Fruit fly (Drosophila melanogaster) whole organism, embryonic: ENCODE results near the gene CG14277.

Source experiments
- CG10543 ChIP-seq: fragments of 200-800 bp; sonication (Bioruptor generic); optimal IDR thresholded peaks from 3 replicates; lab custom pipeline; 2017; ENCODE audit warnings: missing biosample characterization, mild to moderate bottlenecking, missing genetic modification characterization, moderate library complexity
- CG11560 ChIP-seq: fragments of 200-800 bp; sonication (Bioruptor generic); IDR thresholded peaks from 3 replicates; pipeline ENCODE4 v1.3.6; 2022; ENCODE audit warnings: missing biosample characterization, missing genetic modification characterization
- CG11695 ChIP-seq: fragments of 200-800 bp; sonication (Bioruptor generic); IDR thresholded peaks from 3 replicates; pipeline ENCODE4 v1.3.6; 2022; ENCODE audit warnings: missing biosample characterization, missing genetic modification characterization
- CG12104 ChIP-seq: fragments of 200-800 bp; sonication (Bioruptor generic); optimal IDR thresholded peaks from 3 replicates; lab custom pipeline; 2016; ENCODE audit warnings: missing biosample characterization, missing genetic modification characterization
- CG12236 ChIP-seq: fragments of 200-800 bp; sonication (Bioruptor generic); optimal IDR thresholded peaks from 2 replicates; lab custom pipeline; 2016; ENCODE audit warnings: missing biosample characterization, missing genetic modification characterization
- CG15269 ChIP-seq: fragments of 200-800 bp; sonication (Bioruptor generic); optimal IDR thresholded peaks from 2 replicates; lab custom pipeline; 2018; ENCODE audit warnings: missing biosample characterization, mild to moderate bottlenecking, missing genetic modification characterization, moderate library complexity
- CG17361 ChIP-seq: fragments of 200-800 bp; sonication (Bioruptor generic); IDR thresholded peaks from 3 replicates; pipeline ENCODE4 v1.3.6; 2022; ENCODE audit warnings: missing biosample characterization, missing genetic modification characterization
- CG1832 ChIP-seq: fragments of 200-800 bp; sonication (Bioruptor generic); optimal IDR thresholded peaks from 2 replicates; lab custom pipeline; 2017; ENCODE audit warnings: missing biosample characterization, mild to moderate bottlenecking, missing genetic modification characterization, inconsistent platforms
- CG4360 ChIP-seq: fragments of 200-800 bp; sonication (Bioruptor generic); IDR thresholded peaks from 2 replicates; pipeline ENCODE4 v1.3.6; 2022; ENCODE audit warnings: missing biosample characterization, missing genetic modification characterization
- CG4730 ChIP-seq: fragments of 200-800 bp; sonication (Bioruptor generic); IDR thresholded peaks from 2 replicates; pipeline ENCODE4 v1.3.6; 2022; ENCODE audit warnings: missing biosample characterization, missing genetic modification characterization
- CG7928 ChIP-seq: fragments of 200-800 bp; sonication (Bioruptor generic); optimal IDR thresholded peaks from 2 replicates; lab custom pipeline; 2017; ENCODE audit warnings: missing biosample characterization, mild to moderate bottlenecking, missing genetic modification characterization
- CG9817 ChIP-seq: fragments of 200-800 bp; sonication (Bioruptor generic); optimal IDR thresholded peaks from 2 replicates; lab custom pipeline; 2018; ENCODE audit warnings: missing biosample characterization, mild to moderate bottlenecking, missing genetic modification characterization, moderate library complexity
- Chrac-16 ChIP-seq: fragments of 200-800 bp; sonication (Bioruptor generic); optimal IDR thresholded peaks from 3 replicates; lab custom pipeline; 2016; ENCODE audit warnings: missing biosample characterization, missing genetic modification characterization
- D19B ChIP-seq: fragments of 200-800 bp; sonication (Bioruptor generic); optimal IDR thresholded peaks from 2 replicates; lab custom pipeline; 2017; ENCODE audit warnings: missing biosample characterization, mild to moderate bottlenecking, missing genetic modification characterization
- Fer1 ChIP-seq: fragments of 200-800 bp; sonication (Bioruptor generic); optimal IDR thresholded peaks from 2 replicates; lab custom pipeline; 2017; ENCODE audit warnings: missing biosample characterization, mild to moderate bottlenecking, missing genetic modification characterization
- HLH4C ChIP-seq: fragments of 200-800 bp; sonication (Bioruptor generic); IDR thresholded peaks from 3 replicates; pipeline ENCODE4 v1.3.6; 2022; ENCODE audit warnings: missing biosample characterization, missing genetic modification characterization; ENCODE audit not compliant: partially characterized antibody
- Hmx ChIP-seq: fragments of 200-800 bp; sonication (Bioruptor generic); optimal IDR thresholded peaks from 2 replicates; lab custom pipeline; 2016; ENCODE audit warnings: missing biosample characterization, missing genetic modification characterization
- Kr ChIP-seq: fragments of 200-800 bp; sonication (Bioruptor generic); optimal IDR thresholded peaks from 2 replicates; lab custom pipeline; 2017; ENCODE audit warnings: missing biosample characterization, mild to moderate bottlenecking, missing genetic modification characterization
- Lhr ChIP-seq: fragments of 200-800 bp; sonication (Bioruptor generic); optimal IDR thresholded peaks from 3 replicates; lab custom pipeline; 2017; ENCODE audit warnings: mild to moderate bottlenecking, missing biosample characterization, missing genetic modification reagents, missing genetic modification characterization
- Six4 ChIP-seq: fragments of 200-800 bp; sonication (Bioruptor generic); optimal IDR thresholded peaks from 2 replicates; lab custom pipeline; 2016; ENCODE audit warnings: missing biosample characterization, missing genetic modification characterization
- bab2 ChIP-seq: fragments of 200-800 bp; sonication (Bioruptor generic); optimal IDR thresholded peaks from 2 replicates; lab custom pipeline; 2016; ENCODE audit warnings: missing biosample characterization, missing genetic modification characterization
- crol ChIP-seq: fragments of 200-800 bp; sonication (Bioruptor generic); IDR thresholded peaks from 2 replicates; pipeline ENCODE4 v1.3.6; 2022; ENCODE audit warnings: missing biosample characterization, missing genetic modification characterization
- cwo ChIP-seq: fragments of 200-800 bp; sonication (Bioruptor generic); optimal IDR thresholded peaks from 3 replicates; lab custom pipeline; 2017; ENCODE audit warnings: missing biosample characterization, missing genetic modification characterization, mild to moderate bottlenecking, moderate library complexity, missing genetic modification reagents
- en ChIP-seq: fragments of 200-800 bp; sonication (Bioruptor generic); optimal IDR thresholded peaks from 2 replicates; lab custom pipeline; 2016; ENCODE audit warnings: missing biosample characterization, missing genetic modification characterization
- ewg ChIP-seq: fragments of 200-800 bp; sonication (Bioruptor generic); optimal IDR thresholded peaks from 3 replicates; lab custom pipeline; 2017; ENCODE audit warnings: mild to moderate bottlenecking, missing biosample characterization, missing genetic modification reagents, missing genetic modification characterization
- ftz-f1 ChIP-seq: fragments of 200-800 bp; sonication (Bioruptor generic); optimal IDR thresholded peaks from 2 replicates; lab custom pipeline; 2016; ENCODE audit warnings: missing biosample characterization, missing genetic modification characterization
- fu2 ChIP-seq: fragments of 200-800 bp; sonication (Bioruptor generic); optimal IDR thresholded peaks from 2 replicates; lab custom pipeline; 2016; ENCODE audit warnings: missing biosample characterization, missing genetic modification characterization
- gcm2 ChIP-seq: fragments of 200-800 bp; sonication (Bioruptor generic); optimal IDR thresholded peaks from 2 replicates; lab custom pipeline; 2016; ENCODE audit warnings: missing biosample characterization, missing genetic modification characterization
- h ChIP-seq: fragments of >200 bp; optimal IDR thresholded peaks from 2 replicates; lab custom pipeline; 2017
- kay ChIP-seq: fragments of 200-800 bp; sonication (Bioruptor generic); optimal IDR thresholded peaks from 2 replicates; lab custom pipeline; 2016; ENCODE audit warnings: missing biosample characterization, missing genetic modification characterization
- nau ChIP-seq: fragments of 200-800 bp; sonication (Bioruptor generic); optimal IDR thresholded peaks from 3 replicates; lab custom pipeline; 2017; ENCODE audit warnings: missing biosample characterization, mild to moderate bottlenecking, missing genetic modification characterization, missing genetic modification reagents
- nerfin-1 ChIP-seq: fragments of 200-800 bp; sonication (Bioruptor generic); optimal IDR thresholded peaks from 3 replicates; lab custom pipeline; 2019; ENCODE audit warnings: missing biosample characterization, mild to moderate bottlenecking, missing genetic modification characterization, moderate library complexity
- nom ChIP-seq: fragments of 200-800 bp; sonication (Bioruptor generic); optimal IDR thresholded peaks from 2 replicates; lab custom pipeline; 2017; ENCODE audit warnings: missing biosample characterization, missing genetic modification characterization, mild to moderate bottlenecking, moderate library complexity, missing genetic modification reagents
- otp ChIP-seq: fragments of 200-800 bp; sonication (Bioruptor generic); IDR thresholded peaks from 3 replicates; pipeline ENCODE4, ENCODE4 v1.3.6; 2022; ENCODE audit warnings: missing biosample characterization, missing genetic modification characterization
- pb ChIP-seq: fragments of 200-800 bp; sonication (Bioruptor generic); optimal IDR thresholded peaks from 3 replicates; lab custom pipeline; 2016; ENCODE audit warnings: missing biosample characterization, missing genetic modification characterization
- repo ChIP-seq: fragments of 200-800 bp; sonication (Bioruptor generic); optimal IDR thresholded peaks from 2 replicates; lab custom pipeline; 2016; ENCODE audit warnings: missing biosample characterization, missing genetic modification characterization
- salm ChIP-seq: fragments of 200-800 bp; sonication (Bioruptor generic); optimal IDR thresholded peaks from 2 replicates; lab custom pipeline; 2018; ENCODE audit warnings: missing biosample characterization, mild to moderate bottlenecking, missing genetic modification characterization
- tll ChIP-seq, 2 experiments: fragments of 200-800 bp in 1 of 2; fragments of >200 bp in 1 of 2; sonication (Bioruptor generic) in 1 of 2; optimal IDR thresholded peaks; 2 replicates each; lab custom pipeline; 2017 to 2019; ENCODE audit warnings: missing biosample characterization in 2 of 2, missing genetic modification characterization in 2 of 2, mild to moderate bottlenecking in 1 of 2, moderate library complexity in 1 of 2
- tna ChIP-seq: fragments of 200-800 bp; sonication (Bioruptor generic); IDR thresholded peaks from 2 replicates; pipeline ENCODE4 v1.3.6; 2022; ENCODE audit warnings: missing biosample characterization, missing genetic modification characterization; ENCODE audit not compliant: partially characterized antibody
- trem ChIP-seq: fragments of 200-800 bp; optimal IDR thresholded peaks from 3 replicates; lab custom pipeline; 2019; ENCODE audit warnings: missing biosample characterization, mild to moderate bottlenecking, missing genetic modification characterization, moderate library complexity
- tx ChIP-seq: fragments of 200-800 bp; sonication (Bioruptor generic); optimal IDR thresholded peaks from 2 replicates; lab custom pipeline; 2016; ENCODE audit warnings: missing biosample characterization, missing genetic modification characterization
- vvl ChIP-seq: fragments of 200-800 bp; sonication (Bioruptor generic); IDR thresholded peaks from 2 replicates; pipeline ENCODE4 v1.3.6; 2022; ENCODE audit warnings: missing biosample characterization, missing genetic modification characterization
- zen ChIP-seq: fragments of 200-800 bp; sonication (Bioruptor generic); optimal IDR thresholded peaks from 3 replicates; lab custom pipeline; 2018; ENCODE audit warnings: missing biosample characterization, mild to moderate bottlenecking, missing genetic modification characterization, moderate library complexity

The CG14277 gene

DNA sequence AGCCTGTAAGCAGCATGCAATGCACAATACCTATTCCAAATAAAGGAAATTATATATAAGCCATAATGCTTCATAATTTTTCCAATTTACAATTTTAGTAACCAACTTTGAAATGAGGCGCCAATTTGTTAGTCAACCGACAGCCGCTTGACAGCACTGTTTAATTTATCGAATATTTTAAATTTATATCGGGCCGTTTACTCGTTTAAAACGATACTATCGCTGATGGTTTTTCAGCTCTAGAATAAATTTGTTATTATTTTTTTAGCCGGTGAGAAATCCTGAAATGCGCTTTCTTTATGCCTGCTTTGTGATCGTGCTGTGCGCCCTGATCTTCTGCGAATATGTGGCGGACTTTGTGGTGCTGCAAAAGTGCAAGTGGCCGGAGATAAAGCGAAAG, 43.5 kb upstream of the CG14277 start, which contains the start of gene PGAP5 (continued):
- TF ChIP-seq CG9817 (tag; lab: Kevin White, UChicago) (no peak), tna (GFP tag; lab: Robert Waterston, UW) (peak; percentile 81), Lhr (GFP tag; lab: Kevin White, UChicago) (no peak), Fer1 (GFP tag; lab: Kevin White, UChicago) (peak; percentile 22), salm (no peak), CG1832 (GFP tag; lab: Kevin White, UChicago) (no peak), fu2 (GFP tag; lab: Kevin White, UChicago) (peak; percentile 20), CG12104 (GFP tag; lab: Kevin White, UChicago) (no peak), CG17361 (no peak), crol (GFP tag; lab: Robert Waterston, UW) (no peak), Hmx (no peak), CG4360 (no peak), Six4 (GFP tag; lab: Kevin White, UChicago) (no peak), ewg (GFP tag; lab: Kevin White, UChicago) (no peak), pb (GFP tag; lab: Kevin White, UChicago) (no peak), CG11560 (tag; lab: Robert Waterston, UW) (peak; percentile 99), otp (GFP tag; lab: Robert Waterston, UW) (no peak), CG4730 (GFP tag; lab: Robert Waterston, UW) (no peak), vvl (no peak; the same call in none of the 2 replicates), zen (tag; lab: Kevin White, UChicago) (no peak), CG10543 (GFP tag; lab: Kevin White, UChicago) (no peak), en (GFP tag; lab: Kevin White, UChicago) (no peak), D19B (GFP tag; lab: Kevin White, UChicago) (no peak), nerfin-1 (no peak), tll (GFP tag; optimal IDR thresholded peaks at IDR 0.05; lab: Kevin White, UChicago) (no peak), Kr (GFP tag; lab: Kevin White, UChicago) (no peak), h (lab: Kevin White, UChicago) (no peak), CG11695 (GFP tag; lab: Robert Waterston, UW) (no peak), trem (peak; percentile 27), nau (GFP tag; lab: Kevin White, UChicago) (no peak), Chrac-16 (GFP tag; lab: Kevin White, UChicago) (no peak), kay (GFP tag; lab: Kevin White, UChicago) (no peak), ftz-f1 (no peak), cwo (GFP tag; lab: Kevin White, UChicago) (no peak), gcm2 (GFP tag; lab: Kevin White, UChicago) (peak; percentile 34), repo (GFP tag; lab: Kevin White, UChicago) (no peak)
- TF ChIP-seq, all 482 proteins: peak for 96

DNA sequence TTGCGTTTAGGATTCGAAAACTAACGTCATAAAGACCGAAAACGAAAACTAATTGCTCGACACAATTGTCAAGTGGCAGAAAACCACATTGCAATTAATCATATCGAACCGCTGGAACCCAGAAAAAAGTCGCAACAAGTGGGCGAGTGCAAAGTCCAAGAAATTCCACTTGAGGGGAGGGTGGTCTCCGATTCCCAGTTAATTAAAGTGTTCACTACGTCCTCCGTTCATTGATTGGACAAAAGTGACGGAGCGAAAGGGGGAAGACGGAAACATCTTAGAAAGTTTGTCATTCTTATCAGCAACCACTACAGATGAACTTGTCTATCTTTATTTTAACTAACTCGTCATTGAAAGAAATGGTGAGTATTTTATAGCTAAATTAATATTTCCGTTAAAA, 39.7 kb upstream of the CG14277 start:
- TF ChIP-seq CG15269 (tag; lab: Kevin White, UChicago) (no peak), HLH4C (no peak), CG7928 (GFP tag; lab: Kevin White, UChicago) (no peak), bab2 (GFP tag; lab: Kevin White, UChicago) (no peak), tx (GFP tag; lab: Kevin White, UChicago) (no peak), CG12236 (no peak), nom (GFP tag; lab: Kevin White, UChicago) (peak; percentile 69)
- TF ChIP-seq, all 482 proteins: peak for 1
